In the genomic region with DNA sequence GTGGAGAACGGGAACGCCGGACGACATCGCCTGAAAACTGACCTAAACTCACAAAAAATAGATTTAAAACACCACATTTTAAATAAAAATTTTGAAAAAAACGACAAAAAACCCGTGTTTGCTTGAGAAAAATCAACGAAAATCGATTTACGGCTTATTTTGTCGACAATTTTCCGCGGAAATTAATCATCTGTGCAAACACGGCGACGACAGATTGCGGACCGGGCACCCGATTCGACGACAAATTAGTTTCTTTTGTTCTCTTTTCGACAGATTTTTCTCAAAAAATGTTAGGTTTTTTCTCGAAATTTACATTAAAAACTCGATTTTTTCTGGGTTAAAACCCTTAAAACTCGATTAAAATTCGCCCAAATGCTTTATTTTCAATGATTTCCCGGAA, we compare ENCODE assay signal across 1 worm cellular context.
A peak's percentile ranks its signal among the peaks of the same experiment; 100 is the strongest.
TF ChIP-seq lines count a peak whose summit lies in the region.

A gene (minus strand): TSS at position 30 of the 400 bp plus-strand sequence.

TF ChIP-seq in whole organism, L2 larva, 48 proteins besides CTCF, POLR2A, EP300 and RAD21 (continued from another document):
- TF ChIP-seq blmp-1 (tag; optimal IDR thresholded peaks at IDR 0.05; lab: Kevin White, UChicago; ENCODE audit: insufficient read depth): no peak
- TF ChIP-seq Y55F3AM.14 (GFP tag; optimal IDR thresholded peaks at IDR 0.05; lab: Kevin White, UChicago): no peak
- TF ChIP-seq elt-1 (tag; optimal IDR thresholded peaks at IDR 0.05; lab: Kevin White, UChicago): no peak
- no peak for TF ChIP-seq ztf-1 (GFP tag; conservative IDR thresholded peaks at IDR 0.05; lab: Robert Waterston, UW)
- TF ChIP-seq sma-3 (GFP tag; optimal IDR thresholded peaks at IDR 0.05; lab: Kevin White, UChicago): no peak
- peak; percentile 53 to 57 for TF ChIP-seq lsy-2 (tag; optimal IDR thresholded peaks at IDR 0.05; lab: Kevin White, UChicago)
- no peak for TF ChIP-seq nhr-11 (tag; optimal IDR thresholded peaks at IDR 0.05; lab: Kevin White, UChicago)
- no peak for TF ChIP-seq ztf-11 (tag; optimal IDR thresholded peaks at IDR 0.05; lab: Kevin White, UChicago)
- TF ChIP-seq unc-39 (tag; optimal IDR thresholded peaks at IDR 0.05; lab: Kevin White, UChicago): no peak
- no peak for TF ChIP-seq ceh-82 (tag; optimal IDR thresholded peaks at IDR 0.05; lab: Kevin White, UChicago)
